Worm (Caenorhabditis elegans) whole organism, early embryonic: ENCODE results near the gene srh-213.

Experiments used
- ama-1 ChIP-seq: fragments of 150-350 bp; optimal IDR thresholded peaks from 2 replicates; lab custom pipeline; 2014
- ceh-13 ChIP-seq: fragments of 200-800 bp; sonication (Bioruptor generic); optimal IDR thresholded peaks from 2 replicates; lab custom pipeline; 2018; ENCODE audit warnings: mild to moderate bottlenecking, missing genetic modification characterization, missing compliant biosample characterization
- ets-7 ChIP-seq: sonication (generic microtip); optimal IDR thresholded peaks from 2 replicates; lab custom pipeline; 2016; ENCODE audit warnings: missing genotype, missing genetic modification characterization, missing compliant biosample characterization
- flt-1 ChIP-seq: fragments of 200-800 bp; sonication (Bioruptor generic); IDR thresholded peaks from 2 replicates; pipeline ENCODE4 v1.3.6; 2022; ENCODE audit warnings: missing genetic modification characterization, missing compliant biosample characterization
- pes-1 ChIP-seq: fragments of 200-800 bp; sonication (Bioruptor generic); IDR thresholded peaks from 2 replicates; pipeline ENCODE4 v1.3.6; 2022; ENCODE audit warnings: missing genetic modification reagents, missing genetic modification characterization, missing compliant biosample characterization

- TF ChIP-seq pes-1 (no peak), ceh-13 (GFP tag; lab: Kevin White, UChicago) (no peak), ets-7 (no peak), flt-1 (GFP tag; lab: Robert Waterston, UW) (no peak), ama-1 (no peak)
Measured at ce11 chrV:3616844-3617243, 22.0 kb upstream of the srh-213 start.
